Fruit fly (Drosophila melanogaster) whole organism, embryonic: ENCODE results near the gene Rgl.

Experiments used
- BEAF-32 ChIP-seq: fragments of 200-800 bp; sonication (Bioruptor generic); optimal IDR thresholded peaks from 3 replicates; lab custom pipeline; 2017; ENCODE audit warnings: missing biosample characterization, missing genetic modification characterization, mild to moderate bottlenecking, moderate library complexity, missing genetic modification reagents
- CG10267 ChIP-seq: fragments of 200-800 bp; sonication (Bioruptor generic); optimal IDR thresholded peaks from 2 replicates; lab custom pipeline; 2018; ENCODE audit warnings: missing biosample characterization, mild to moderate bottlenecking, missing genetic modification characterization, moderate library complexity
- CG10366 ChIP-seq: fragments of 200-800 bp; sonication (Bioruptor generic); IDR thresholded peaks from 2 replicates; pipeline ENCODE4 v1.3.6; 2022; ENCODE audit warnings: missing biosample characterization, missing genetic modification characterization
- CG10654 ChIP-seq: fragments of 200-800 bp; sonication (Bioruptor generic); optimal IDR thresholded peaks from 2 replicates; lab custom pipeline; 2016; ENCODE audit warnings: missing biosample characterization, missing genetic modification characterization
- CG12104 ChIP-seq: fragments of 200-800 bp; sonication (Bioruptor generic); optimal IDR thresholded peaks from 3 replicates; lab custom pipeline; 2016; ENCODE audit warnings: missing biosample characterization, missing genetic modification characterization
- CG12155 ChIP-seq: fragments of 200-800 bp; sonication (Bioruptor generic); optimal IDR thresholded peaks from 3 replicates; lab custom pipeline; 2016; ENCODE audit warnings: missing biosample characterization, missing genetic modification characterization
- CG13424 ChIP-seq: fragments of 200-800 bp; sonication (Bioruptor generic); optimal IDR thresholded peaks from 2 replicates; lab custom pipeline; 2019; ENCODE audit warnings: missing biosample characterization, mild to moderate bottlenecking, missing genetic modification characterization, moderate library complexity
- CG13624 ChIP-seq: fragments of 200-800 bp; sonication (Bioruptor generic); optimal IDR thresholded peaks from 2 replicates; lab custom pipeline; 2016; ENCODE audit warnings: missing biosample characterization, missing genetic modification characterization
- CG13894 ChIP-seq: fragments of 200-800 bp; sonication (Bioruptor generic); optimal IDR thresholded peaks from 3 replicates; lab custom pipeline; 2018; ENCODE audit warnings: missing biosample characterization, mild to moderate bottlenecking, missing genetic modification characterization, moderate library complexity
- CG15011 ChIP-seq: fragments of 200-800 bp; sonication (Bioruptor generic); optimal IDR thresholded peaks from 3 replicates; lab custom pipeline; 2018; ENCODE audit warnings: missing biosample characterization, mild to moderate bottlenecking, missing genetic modification characterization
- CG15073 ChIP-seq: fragments of 200-800 bp; sonication (Bioruptor generic); optimal IDR thresholded peaks from 2 replicates; lab custom pipeline; 2016; ENCODE audit warnings: missing biosample characterization, missing genetic modification characterization
- CG1603 ChIP-seq: fragments of 200-800 bp; sonication (Bioruptor generic); optimal IDR thresholded peaks from 2 replicates; lab custom pipeline; 2019; ENCODE audit warnings: missing biosample characterization, mild to moderate bottlenecking, missing genetic modification characterization, moderate library complexity
- CG16863 ChIP-seq: fragments of 200-800 bp; sonication (Bioruptor generic); optimal IDR thresholded peaks from 3 replicates; lab custom pipeline; 2016; ENCODE audit warnings: missing biosample characterization, missing genetic modification characterization
- CG3065 ChIP-seq: fragments of 200-800 bp; sonication (Bioruptor generic); optimal IDR thresholded peaks from 2 replicates; lab custom pipeline; 2016; ENCODE audit warnings: missing biosample characterization, missing genetic modification characterization
- CG5245 ChIP-seq: fragments of 200-800 bp; sonication (Bioruptor generic); optimal IDR thresholded peaks from 3 replicates; lab custom pipeline; 2016; ENCODE audit warnings: missing biosample characterization, missing genetic modification characterization
- CG7786 ChIP-seq: fragments of 200-800 bp; sonication (Bioruptor generic); optimal IDR thresholded peaks from 2 replicates; lab custom pipeline; 2016; ENCODE audit warnings: missing biosample characterization, missing genetic modification characterization
- CG8765 ChIP-seq: fragments of 200-800 bp; sonication (Bioruptor generic); IDR thresholded peaks from 2 replicates; pipeline ENCODE4 v1.3.6; 2022; ENCODE audit warnings: missing biosample characterization, missing genetic modification characterization
- CG9437 ChIP-seq: fragments of 200-800 bp; sonication (Bioruptor generic); optimal IDR thresholded peaks from 2 replicates; lab custom pipeline; 2018; ENCODE audit warnings: missing biosample characterization, mild to moderate bottlenecking, missing genetic modification characterization
- CG9727 ChIP-seq: fragments of 200-800 bp; sonication (Bioruptor generic); optimal IDR thresholded peaks from 3 replicates; lab custom pipeline; 2017; ENCODE audit warnings: missing biosample characterization, mild to moderate bottlenecking, missing genetic modification characterization
- CHES-1-like ChIP-seq: fragments of 200-800 bp; sonication (Bioruptor generic); optimal IDR thresholded peaks from 2 replicates; lab custom pipeline; 2016; ENCODE audit warnings: missing biosample characterization, missing genetic modification characterization
- Chrac-16 ChIP-seq: fragments of 200-800 bp; sonication (Bioruptor generic); optimal IDR thresholded peaks from 3 replicates; lab custom pipeline; 2016; ENCODE audit warnings: missing biosample characterization, missing genetic modification characterization
- Deaf1 ChIP-seq: fragments of 200-800 bp; optimal IDR thresholded peaks from 3 replicates; lab custom pipeline; 2019; ENCODE audit warnings: missing biosample characterization, mild to moderate bottlenecking, missing genetic modification characterization, moderate library complexity
- Hsf ChIP-seq: fragments of 200-800 bp; sonication (Bioruptor generic); optimal IDR thresholded peaks from 3 replicates; lab custom pipeline; 2016; ENCODE audit warnings: missing biosample characterization, missing genetic modification characterization
- MESR4 ChIP-seq: fragments of 200-800 bp; sonication (Bioruptor generic); optimal IDR thresholded peaks from 2 replicates; lab custom pipeline; 2018; ENCODE audit warnings: missing biosample characterization, mild to moderate bottlenecking, missing genetic modification characterization, moderate library complexity
- Mrtf ChIP-seq: fragments of 200-800 bp; sonication (Bioruptor generic); IDR thresholded peaks from 3 replicates; pipeline ENCODE4 v1.3.6; 2022; ENCODE audit warnings: missing biosample characterization, missing genetic modification characterization
- ase ChIP-seq: fragments of 200-800 bp; sonication (Bioruptor generic); IDR thresholded peaks from 3 replicates; pipeline ENCODE4 v1.3.6; 2022; ENCODE audit warnings: missing biosample characterization, missing genetic modification characterization
- bbx ChIP-seq: fragments of 200-800 bp; sonication (Bioruptor generic); IDR thresholded peaks from 2 replicates; pipeline ENCODE4 v1.3.6; 2022; ENCODE audit warnings: missing biosample characterization, missing genetic modification characterization; ENCODE audit not compliant: partially characterized antibody
- bcd ChIP-seq: fragments of 200-800 bp; sonication (Bioruptor generic); optimal IDR thresholded peaks from 2 replicates; lab custom pipeline; 2017; ENCODE audit warnings: missing biosample characterization, mild to moderate bottlenecking, missing genetic modification characterization
- bigmax ChIP-seq: fragments of 200-800 bp; sonication (Bioruptor generic); optimal IDR thresholded peaks from 2 replicates; lab custom pipeline; 2018; ENCODE audit warnings: missing biosample characterization, mild to moderate bottlenecking, missing genetic modification characterization
- br ChIP-seq: fragments of >200 bp; optimal IDR thresholded peaks from 2 replicates; lab custom pipeline; 2017
- cato ChIP-seq: fragments of 200-800 bp; sonication (Bioruptor generic); optimal IDR thresholded peaks from 2 replicates; lab custom pipeline; 2016; ENCODE audit warnings: missing biosample characterization, missing genetic modification characterization, borderline replicate concordance
- ci ChIP-seq: fragments of 200-800 bp; sonication (Bioruptor generic); IDR thresholded peaks from 3 replicates; pipeline ENCODE4 v1.3.6; 2022; ENCODE audit warnings: missing biosample characterization, missing genetic modification characterization
- dm ChIP-seq: fragments of 200-800 bp; sonication (Bioruptor generic); optimal IDR thresholded peaks from 3 replicates; lab custom pipeline; 2016; ENCODE audit warnings: missing biosample characterization, missing genetic modification characterization
- ewg ChIP-seq: fragments of 200-800 bp; sonication (Bioruptor generic); optimal IDR thresholded peaks from 3 replicates; lab custom pipeline; 2017; ENCODE audit warnings: mild to moderate bottlenecking, missing biosample characterization, missing genetic modification reagents, missing genetic modification characterization
- gfzf ChIP-seq: fragments of 200-800 bp; sonication (Bioruptor generic); optimal IDR thresholded peaks from 2 replicates; lab custom pipeline; 2016; ENCODE audit warnings: missing biosample characterization, mild to moderate bottlenecking, missing genetic modification characterization, moderate library complexity
- hbn ChIP-seq: fragments of 200-800 bp; sonication (Bioruptor generic); IDR thresholded peaks from 2 replicates; pipeline ENCODE4 v1.3.6; 2022; ENCODE audit warnings: missing biosample characterization, missing genetic modification characterization; ENCODE audit not compliant: partially characterized antibody
- ken ChIP-seq: fragments of 200-800 bp; sonication (Bioruptor generic); IDR thresholded peaks from 3 replicates; pipeline ENCODE4 v1.3.6; 2022; ENCODE audit warnings: missing biosample characterization, missing genetic modification characterization
- peb ChIP-seq: fragments of 200-800 bp; sonication (Bioruptor generic); IDR thresholded peaks from 2 replicates; pipeline ENCODE4 v1.3.6; 2022; ENCODE audit warnings: missing biosample characterization, missing genetic modification characterization
- prd ChIP-seq, 3 experiments: fragments of >200 bp in 2 of 3; fragments of 200-800 bp in 1 of 3; sonication (Bioruptor generic) in 1 of 3; optimal IDR thresholded peaks in 2 of 3; IDR thresholded peaks in 1 of 3; 2 replicates in 2 of 3; 3 replicates in 1 of 3; pipeline versions ENCODE4 v1.3.6 to Lab custom; 2017 to 2022; ENCODE audit warnings: missing biosample characterization in 1 of 3, missing genetic modification characterization in 1 of 3
- seq ChIP-seq: fragments of 200-800 bp; sonication (Bioruptor generic); IDR thresholded peaks from 2 replicates; pipeline ENCODE4 v1.3.6; 2022; ENCODE audit warnings: missing biosample characterization, missing genetic modification characterization
- shn ChIP-seq: fragments of 200-800 bp; sonication (Bioruptor generic); optimal IDR thresholded peaks from 3 replicates; lab custom pipeline; 2016; ENCODE audit warnings: missing biosample characterization, missing genetic modification characterization
- trem ChIP-seq: fragments of 200-800 bp; optimal IDR thresholded peaks from 3 replicates; lab custom pipeline; 2019; ENCODE audit warnings: missing biosample characterization, mild to moderate bottlenecking, missing genetic modification characterization, moderate library complexity
- trh ChIP-seq: fragments of 200-800 bp; sonication (Bioruptor generic); optimal IDR thresholded peaks from 2 replicates; lab custom pipeline; 2016; ENCODE audit warnings: missing biosample characterization, missing genetic modification characterization
- yki ChIP-seq: fragments of >200 bp; optimal IDR thresholded peaks from 3 replicates; lab custom pipeline; 2018
- zfh2 ChIP-seq: fragments of 200-800 bp; sonication (Bioruptor generic); optimal IDR thresholded peaks from 2 replicates; lab custom pipeline; 2016; ENCODE audit warnings: missing biosample characterization, missing genetic modification characterization

The Rgl gene

dm6 chr3L:13928769-13929594, 3.8 kb upstream of the Rgl start, which contains the start of the genes CG8833 and DCTN1-p150 (continued):
- peak; percentile 56 for TF ChIP-seq zfh2
- no peak for TF ChIP-seq ci
- TF ChIP-seq CG1603: peak; percentile 37
- TF ChIP-seq CG9727: peak; percentile 47
- peak; percentile 34 for TF ChIP-seq CHES-1-like (GFP tag; lab: Kevin White, UChicago)
- TF ChIP-seq Mrtf (GFP tag; lab: Robert Waterston, UW): no peak
- no peak for TF ChIP-seq CG3065 (GFP tag; lab: Kevin White, UChicago)
- peak; percentile 2 for TF ChIP-seq CG9437 (GFP tag; lab: Kevin White, UChicago)
- peak; percentile 14 for TF ChIP-seq CG10654 (GFP tag; lab: Kevin White, UChicago)
- peak; percentile 63 for TF ChIP-seq Chrac-16 (GFP tag; lab: Kevin White, UChicago)
- no peak for TF ChIP-seq bigmax (GFP tag; lab: Kevin White, UChicago)
- TF ChIP-seq trem (tag; lab: Kevin White, UChicago): peak; percentile 34
- peak; percentile 4 for TF ChIP-seq CG16863
- 0 out of 2 replicates have a peak, but pooled peaks have one; percentile 14 for TF ChIP-seq seq (GFP tag; lab: Robert Waterston, UW)
- peak; percentile 30 for TF ChIP-seq shn (GFP tag; lab: Kevin White, UChicago)
- TF ChIP-seq CG15073: no peak
- TF ChIP-seq CG8765 (GFP tag; lab: Robert Waterston, UW): peak; percentile 12; the same call in 1 of the 2 replicates
- no peak for TF ChIP-seq peb (GFP tag; lab: Robert Waterston, UW)
- no peak for TF ChIP-seq prd (optimal IDR thresholded peaks at IDR 0.05; lab: Kevin White, UChicago)
- TF ChIP-seq prd (GFP tag; IDR thresholded peaks at IDR 0.05; lab: Robert Waterston, UW): peak; percentile 45; the same call in 1 of the 3 replicates
- peak; percentile 54 for TF ChIP-seq CG12155
- peak; percentile 44 for TF ChIP-seq Hsf (GFP tag; lab: Kevin White, UChicago)
- no peak for TF ChIP-seq trh
- TF ChIP-seq CG5245 (GFP tag; lab: Kevin White, UChicago): peak; percentile 16
- TF ChIP-seq dm: no peak
- peak; percentile 30 for TF ChIP-seq bcd (GFP tag; lab: Kevin White, UChicago)
- no peak for TF ChIP-seq bbx (GFP tag; lab: Robert Waterston, UW)
- peak; percentile 4 for TF ChIP-seq CG12104
- TF ChIP-seq ewg (GFP tag; lab: Kevin White, UChicago): no peak
- peak; percentile 14 for TF ChIP-seq cato (GFP tag; lab: Kevin White, UChicago)
- TF ChIP-seq hbn (GFP tag; lab: Robert Waterston, UW): peak; percentile 22; the same call in 1 of the 2 replicates
- TF ChIP-seq CG15011 (GFP tag; lab: Kevin White, UChicago): no peak
- TF ChIP-seq CG13424 (tag; lab: Kevin White, UChicago): peak; percentile 43
- TF ChIP-seq CG13624 (GFP tag; lab: Kevin White, UChicago): peak; percentile 13
- 0 out of 3 replicates have a peak, but pooled peaks have one; percentile 18 for TF ChIP-seq ken
- no peak for TF ChIP-seq CG13894 (tag; lab: Kevin White, UChicago)
- TF ChIP-seq CG10366 (GFP tag; lab: Robert Waterston, UW): peak; percentile 48; the same call in 1 of the 2 replicates
- TF ChIP-seq ase (GFP tag; lab: Robert Waterston, UW): peak; percentile 44; the same call in 1 of the 3 replicates
- TF ChIP-seq CG7786 (GFP tag; lab: Kevin White, UChicago): peak; percentile 51
- no peak for TF ChIP-seq yki
- peak; percentile 40 for TF ChIP-seq gfzf (GFP tag; lab: Kevin White, UChicago)
- TF ChIP-seq MESR4 (GFP tag; lab: Kevin White, UChicago): peak; percentile 64
- no peak for TF ChIP-seq br (lab: Kevin White, UChicago)
- peak; percentile 46 for TF ChIP-seq CG10267 (tag; lab: Kevin White, UChicago)
- no peak for TF ChIP-seq Deaf1 (tag; lab: Kevin White, UChicago)
- TF ChIP-seq BEAF-32 (GFP tag; lab: Kevin White, UChicago): peak; percentile 77
